Worm (Caenorhabditis elegans): ENCODE results near the gene F54D5.4.

- TF ChIP-seq ref-1 (GFP tag; conservative IDR thresholded peaks at IDR 0.05) = no peak
- no peak for TF ChIP-seq T22C8.4 (GFP tag; IDR thresholded peaks at IDR 0.05)
- no peak for TF ChIP-seq cog-1 (tag; optimal IDR thresholded peaks at IDR 0.05)
Measured at ce11 chrII:11577397-11577796, 7.8 kb downstream of the F54D5.4 start, which contains the start of gene pcs-1.

Measured in whole organism, midembryonic.